Worm (Caenorhabditis elegans): ENCODE data around the gene K12H6.10.

The K12H6.10 gene

ce11 chrII:2781355-2781754, 41.3 kb upstream of the K12H6.10 start, which contains the start of gene F08D12.2:
F08D12.2 (plus strand) TSS chrII:2781655.
- TF ChIP-seq lsy-2 (tag; optimal IDR thresholded peaks at IDR 0.05) (no peak), bed-3 (GFP tag; optimal IDR thresholded peaks at IDR 0.05) (no peak)

- no peak for TF ChIP-seq ceh-43 (GFP tag; optimal IDR thresholded peaks at IDR 0.05)
- no peak for TF ChIP-seq nhr-76 (tag; optimal IDR thresholded peaks at IDR 0.05)
- TF ChIP-seq nhr-12 (tag; optimal IDR thresholded peaks at IDR 0.05), result no peak
- TF ChIP-seq ceh-39 (tag; optimal IDR thresholded peaks at IDR 0.05), result no peak
- TF ChIP-seq M03D4.4 (tag; optimal IDR thresholded peaks at IDR 0.05), result no peak
- no peak for TF ChIP-seq ham-2 (GFP tag; optimal IDR thresholded peaks at IDR 0.05)
- TF ChIP-seq snpc-4 (tag; optimal IDR thresholded peaks at IDR 0.05), result no peak
- TF ChIP-seq bed-3 (GFP tag; optimal IDR thresholded peaks at IDR 0.05), result no peak
- TF ChIP-seq ceh-83 (GFP tag; optimal IDR thresholded peaks at IDR 0.05), result no peak
- no peak for TF ChIP-seq sptf-1 (tag; optimal IDR thresholded peaks at IDR 0.05)
- TF ChIP-seq hlh-1 (tag; optimal IDR thresholded peaks at IDR 0.05), result no peak
- TF ChIP-seq nhr-2 (tag; optimal IDR thresholded peaks at IDR 0.05), result no peak
These were observed 39.3 kb upstream of the K12H6.10 start for ce11 chrII:2783380-2783779.

ce11 chrII:2785787-2786186, 36.9 kb upstream of the K12H6.10 start:
- TF ChIP-seq lsy-2 (tag; optimal IDR thresholded peaks at IDR 0.05) (no peak), ceh-43 (GFP tag; optimal IDR thresholded peaks at IDR 0.05) (no peak), nhr-12 (tag; optimal IDR thresholded peaks at IDR 0.05) (no peak), nhr-237 (tag; optimal IDR thresholded peaks at IDR 0.05) (no peak), ham-2 (GFP tag; optimal IDR thresholded peaks at IDR 0.05) (no peak), ceh-39 (tag; optimal IDR thresholded peaks at IDR 0.05) (no peak), nhr-28 (tag; optimal IDR thresholded peaks at IDR 0.05) (no peak), unc-62 (GFP tag; optimal IDR thresholded peaks at IDR 0.05) (no peak), cnd-1 (tag; optimal IDR thresholded peaks at IDR 0.05) (no peak), bed-3 (GFP tag; optimal IDR thresholded peaks at IDR 0.05) (no peak), unc-120 (tag; optimal IDR thresholded peaks at IDR 0.05; ENCODE audit: poor library complexity, severe bottlenecking) (no peak), elt-1 (tag; optimal IDR thresholded peaks at IDR 0.05; ENCODE audit: borderline replicate concordance, insufficient read depth) (no peak), unc-39 (tag; optimal IDR thresholded peaks at IDR 0.05) (no peak), sptf-1 (tag; optimal IDR thresholded peaks at IDR 0.05) (no peak), sem-2 (GFP tag; optimal IDR thresholded peaks at IDR 0.05) (no peak), drap-1 (GFP tag; optimal IDR thresholded peaks at IDR 0.05) (no peak), mls-2 (tag; optimal IDR thresholded peaks at IDR 0.05) (no peak)

ce11 chrII:2787031-2787512, 35.6 kb upstream of the K12H6.10 start, which contains the start of the genes F08D12.12 and srpa-72:
F08D12.12 (minus strand) TSS chrII:2787081.
srpa-72 (plus strand) TSS chrII:2787481.
- peak; percentile 45 for TF ChIP-seq pha-4 (tag; optimal IDR thresholded peaks at IDR 0.05)
- no peak for TF ChIP-seq mls-2 (tag; optimal IDR thresholded peaks at IDR 0.05)
- TF ChIP-seq blmp-1 (tag; optimal IDR thresholded peaks at IDR 0.05), result no peak
- peak; percentile 10 for TF ChIP-seq lsy-2 (tag; optimal IDR thresholded peaks at IDR 0.05)
- peak; percentile 7 for TF ChIP-seq unc-120 (tag; optimal IDR thresholded peaks at IDR 0.05; ENCODE audit: poor library complexity, severe bottlenecking)

- no peak for TF ChIP-seq pha-4 (tag; optimal IDR thresholded peaks at IDR 0.05)
- TF ChIP-seq blmp-1 (tag; optimal IDR thresholded peaks at IDR 0.05), result no peak
- no peak for TF ChIP-seq sptf-1 (tag; optimal IDR thresholded peaks at IDR 0.05)
- TF ChIP-seq ces-1 (GFP tag; optimal IDR thresholded peaks at IDR 0.05), result no peak
- TF ChIP-seq ceh-83 (GFP tag; optimal IDR thresholded peaks at IDR 0.05), result no peak
- no peak for TF ChIP-seq snpc-4 (tag; optimal IDR thresholded peaks at IDR 0.05)
- TF ChIP-seq tbx-8 (GFP tag; optimal IDR thresholded peaks at IDR 0.05), result no peak
- no peak for TF ChIP-seq nhr-2 (tag; optimal IDR thresholded peaks at IDR 0.05)
- TF ChIP-seq ztf-11 (tag; optimal IDR thresholded peaks at IDR 0.05), result no peak
- no peak for TF ChIP-seq sem-2 (GFP tag; optimal IDR thresholded peaks at IDR 0.05)
These were observed 34.8 kb upstream of the K12H6.10 start for ce11 chrII:2787849-2788248.

ce11 chrII:2791693-2792092, 31.0 kb upstream of the K12H6.10 start:
- TF ChIP-seq lin-32 (GFP tag; optimal IDR thresholded peaks at IDR 0.05), result no peak
- no peak for TF ChIP-seq ceh-43 (GFP tag; optimal IDR thresholded peaks at IDR 0.05)
- TF ChIP-seq elt-1 (tag; optimal IDR thresholded peaks at IDR 0.05; ENCODE audit: borderline replicate concordance, insufficient read depth), result no peak
- no peak for TF ChIP-seq M03D4.4 (tag; optimal IDR thresholded peaks at IDR 0.05)
- TF ChIP-seq flh-1 (GFP tag; optimal IDR thresholded peaks at IDR 0.05), result no peak
- TF ChIP-seq snpc-4 (tag; optimal IDR thresholded peaks at IDR 0.05), result no peak
- no peak for TF ChIP-seq ceh-83 (GFP tag; optimal IDR thresholded peaks at IDR 0.05)
- no peak for TF ChIP-seq ceh-39 (tag; optimal IDR thresholded peaks at IDR 0.05)
- TF ChIP-seq nhr-237 (tag; optimal IDR thresholded peaks at IDR 0.05), result no peak
- no peak for TF ChIP-seq hlh-1 (tag; optimal IDR thresholded peaks at IDR 0.05)
- no peak for TF ChIP-seq mab-5 (tag; optimal IDR thresholded peaks at IDR 0.05)
- no peak for TF ChIP-seq drap-1 (GFP tag; optimal IDR thresholded peaks at IDR 0.05)
- TF ChIP-seq elt-3 (tag; optimal IDR thresholded peaks at IDR 0.05), result no peak
- no peak for TF ChIP-seq blmp-1 (tag; optimal IDR thresholded peaks at IDR 0.05)
- no peak for TF ChIP-seq unc-39 (tag; optimal IDR thresholded peaks at IDR 0.05)
- no peak for TF ChIP-seq nhr-28 (tag; optimal IDR thresholded peaks at IDR 0.05)

Measured in whole organism, mixed stage, embryonic.